Worm (Caenorhabditis elegans): ENCODE data around the gene F56C9.3.

F56C9.3 gene

ce11 chrIII:7278491-7278890 lies 32.6 kb upstream of the F56C9.3 start (continued):
- TF ChIP-seq aly-2 (tag; optimal IDR thresholded peaks at IDR 0.05) = no peak
- no peak for TF ChIP-seq unc-39 (tag; optimal IDR thresholded peaks at IDR 0.05)
- no peak for TF ChIP-seq mml-1 (tag; optimal IDR thresholded peaks at IDR 0.05)
- TF ChIP-seq tbx-2 (tag; optimal IDR thresholded peaks at IDR 0.05) = no peak
- peak; percentile 6 for TF ChIP-seq R02D3.7 (tag; optimal IDR thresholded peaks at IDR 0.05)
- no peak for TF ChIP-seq elt-1 (tag; optimal IDR thresholded peaks at IDR 0.05)
- TF ChIP-seq daf-12 (tag; optimal IDR thresholded peaks at IDR 0.05) = no peak
- no peak for TF ChIP-seq egl-27 (tag; optimal IDR thresholded peaks at IDR 0.05)

ce11 chrIII:7281179-7281578 lies 29.9 kb upstream of the F56C9.3 start, which contains the start of gene B0361.3:
TSS of gene B0361.3 (plus strand) at chrIII:7281462.
- TF ChIP-seq pqm-1 (tag; optimal IDR thresholded peaks at IDR 0.05) (no peak), egl-27 (tag; optimal IDR thresholded peaks at IDR 0.05) (no peak), ceh-28 (tag; optimal IDR thresholded peaks at IDR 0.05) (no peak), elt-1 (tag; optimal IDR thresholded peaks at IDR 0.05) (no peak), mml-1 (tag; optimal IDR thresholded peaks at IDR 0.05) (no peak), ceh-9 (tag; optimal IDR thresholded peaks at IDR 0.05) (no peak), ceh-16 (tag; optimal IDR thresholded peaks at IDR 0.05) (no peak), zag-1 (tag; optimal IDR thresholded peaks at IDR 0.05) (no peak), ztf-4 (tag; optimal IDR thresholded peaks at IDR 0.05) (no peak), mdl-1 (tag; optimal IDR thresholded peaks at IDR 0.05) (no peak), lin-15B (tag; optimal IDR thresholded peaks at IDR 0.05) (no peak), pha-4 (tag; optimal IDR thresholded peaks at IDR 0.05) (peak; percentile 31), unc-39 (tag; optimal IDR thresholded peaks at IDR 0.05) (no peak), lin-39 (tag; optimal IDR thresholded peaks at IDR 0.05) (no peak), lsy-12 (tag; optimal IDR thresholded peaks at IDR 0.05) (no peak), nhr-11 (tag; optimal IDR thresholded peaks at IDR 0.05) (no peak), nfya-1 (tag; optimal IDR thresholded peaks at IDR 0.05; ENCODE audit: insufficient read depth) (peak; percentile 21), nhr-76 (tag; optimal IDR thresholded peaks at IDR 0.05) (no peak), nhr-25 (tag; optimal IDR thresholded peaks at IDR 0.05) (no peak), R02D3.7 (tag; optimal IDR thresholded peaks at IDR 0.05) (peak; percentile 42)

- TF ChIP-seq eor-1 (tag; optimal IDR thresholded peaks at IDR 0.05) = no peak
- TF ChIP-seq nfya-1 (tag; optimal IDR thresholded peaks at IDR 0.05; ENCODE audit: insufficient read depth) = no peak
- no peak for TF ChIP-seq ceh-82 (tag; optimal IDR thresholded peaks at IDR 0.05)
- no peak for TF ChIP-seq mdl-1 (tag; optimal IDR thresholded peaks at IDR 0.05)
- TF ChIP-seq sea-2 (GFP tag; optimal IDR thresholded peaks at IDR 0.05) = no peak
- TF ChIP-seq R02D3.7 (tag; optimal IDR thresholded peaks at IDR 0.05) = no peak
- no peak for TF ChIP-seq fos-1 (tag; optimal IDR thresholded peaks at IDR 0.05)
- no peak for TF ChIP-seq elt-1 (tag; optimal IDR thresholded peaks at IDR 0.05)
- no peak for TF ChIP-seq egl-27 (tag; optimal IDR thresholded peaks at IDR 0.05)
- no peak for TF ChIP-seq ceh-9 (tag; optimal IDR thresholded peaks at IDR 0.05)
Observed at ce11 chrIII:7285783-7286182, 25.3 kb upstream of the F56C9.3 start, which contains the start of gene pho-5. TSS of gene pho-5 (minus strand) at chrIII:7285883.

ce11 chrIII:7287503-7287902 lies 23.6 kb upstream of the F56C9.3 start, which contains the start of gene ykt-6:
TSS of gene ykt-6 (minus strand) at chrIII:7287603.
- TF ChIP-seq hmg-11 (tag; optimal IDR thresholded peaks at IDR 0.05) (no peak), nhr-67 (tag; optimal IDR thresholded peaks at IDR 0.05) (no peak), mdl-1 (tag; optimal IDR thresholded peaks at IDR 0.05) (no peak), nfya-1 (tag; optimal IDR thresholded peaks at IDR 0.05; ENCODE audit: insufficient read depth) (no peak), fos-1 (tag; optimal IDR thresholded peaks at IDR 0.05) (no peak), lin-39 (tag; optimal IDR thresholded peaks at IDR 0.05) (no peak), lin-15B (tag; optimal IDR thresholded peaks at IDR 0.05) (no peak), ztf-4 (tag; optimal IDR thresholded peaks at IDR 0.05) (no peak), elt-2 (tag; optimal IDR thresholded peaks at IDR 0.05) (no peak), nhr-12 (tag; optimal IDR thresholded peaks at IDR 0.05) (no peak)

ce11 chrIII:7290462-7290861 lies 20.6 kb upstream of the F56C9.3 start, which contains the start of gene algn-11:
TSS of gene algn-11 (minus strand) at chrIII:7290562.
- TF ChIP-seq tbx-2 (tag; optimal IDR thresholded peaks at IDR 0.05) = no peak
- TF ChIP-seq nhr-76 (tag; optimal IDR thresholded peaks at IDR 0.05) = no peak

ce11 chrIII:7291216-7291615 lies 19.9 kb upstream of the F56C9.3 start:
- TF ChIP-seq unc-62 (GFP tag; optimal IDR thresholded peaks at IDR 0.05) (no peak), tbx-2 (tag; optimal IDR thresholded peaks at IDR 0.05) (no peak), nfya-1 (tag; optimal IDR thresholded peaks at IDR 0.05; ENCODE audit: insufficient read depth) (peak; percentile 27), nhr-76 (tag; optimal IDR thresholded peaks at IDR 0.05) (no peak), nhr-23 (tag; optimal IDR thresholded peaks at IDR 0.05) (no peak)
